Worm (Caenorhabditis elegans) whole organism, L3 larva: ENCODE data around the gene ZC239.3.

ENCODE experiments used
- aly-2 ChIP-seq: fragments of 150-350 bp; optimal IDR thresholded peaks from 2 replicates; lab custom pipeline; 2014; ENCODE audit warnings: missing biosample characterization, missing genetic modification characterization
- jun-1 ChIP-seq: fragments of 150-350 bp; optimal IDR thresholded peaks from 2 replicates; lab custom pipeline; 2014; ENCODE audit warnings: missing biosample characterization, missing genetic modification reagents, missing genetic modification characterization
- nhr-237 ChIP-seq: fragments of 150-350 bp; optimal IDR thresholded peaks from 2 replicates; lab custom pipeline; 2014; ENCODE audit warnings: missing biosample characterization, missing genetic modification characterization
- skn-1 ChIP-seq: fragments of 150-350 bp; optimal IDR thresholded peaks from 2 replicates; lab custom pipeline; 2014; ENCODE audit warnings: missing biosample characterization, missing genetic modification characterization
- snpc-4 ChIP-seq: fragments of 150-350 bp; optimal IDR thresholded peaks from 2 replicates; lab custom pipeline; 2014; ENCODE audit warnings: missing biosample characterization, missing genetic modification characterization
- unc-39 ChIP-seq: sonication (generic microtip); optimal IDR thresholded peaks from 4 replicates; lab custom pipeline; 2017; ENCODE audit warnings: missing biosample characterization, missing genetic modification characterization

ce11 chrII:3259254-3259653, 43.4 kb downstream of the ZC239.3 start, which contains the start of gene gcy-19:
- no peak for TF ChIP-seq snpc-4
- no peak for TF ChIP-seq unc-39
- no peak for TF ChIP-seq skn-1 (tag; lab: Kevin White, UChicago)
- no peak for TF ChIP-seq aly-2 (tag; lab: Kevin White, UChicago)
- no peak for TF ChIP-seq nhr-237
- TF ChIP-seq jun-1 (tag; lab: Kevin White, UChicago) = no peak
